Worm (Caenorhabditis elegans) whole organism, early embryonic: ENCODE data around the gene F46B6.6.

ENCODE experiments used
- B0310.2 ChIP-seq: sonication (generic microtip); optimal IDR thresholded peaks from 2 replicates; lab custom pipeline; 2016; ENCODE audit warnings: mild to moderate bottlenecking, missing genetic modification characterization, missing compliant biosample characterization
- ama-1 ChIP-seq: fragments of 150-350 bp; optimal IDR thresholded peaks from 2 replicates; lab custom pipeline; 2014
- ceh-36 ChIP-seq: sonication (generic microtip); optimal IDR thresholded peaks from 2 replicates; lab custom pipeline; 2016; ENCODE audit warnings: missing genetic modification characterization, inconsistent platforms, missing compliant biosample characterization
- flt-1 ChIP-seq: fragments of 200-800 bp; sonication (Bioruptor generic); IDR thresholded peaks from 2 replicates; pipeline ENCODE4 v1.3.6; 2022; ENCODE audit warnings: missing genetic modification characterization, missing compliant biosample characterization
- hmbx-1 ChIP-seq: sonication (generic microtip); optimal IDR thresholded peaks from 2 replicates; lab custom pipeline; 2016; ENCODE audit warnings: mild to moderate bottlenecking, missing genetic modification characterization, missing compliant biosample characterization
- hmg-4 ChIP-seq: fragments of 200-800 bp; sonication (Bioruptor generic); optimal IDR thresholded peaks from 2 replicates; lab custom pipeline; 2018; ENCODE audit warnings: mild to moderate bottlenecking, missing genetic modification characterization, missing compliant biosample characterization
- scrt-1 ChIP-seq: fragments of 200-800 bp; sonication (Bioruptor generic); IDR thresholded peaks from 2 replicates; pipeline ENCODE4 v1.3.6; 2022; ENCODE audit warnings: missing genetic modification characterization, missing compliant biosample characterization
- tbx-11 ChIP-seq: fragments of 200-800 bp; sonication (Bioruptor generic); IDR thresholded peaks from 2 replicates; pipeline ENCODE4 v1.3.6; 2022; ENCODE audit warnings: missing genetic modification characterization, missing compliant biosample characterization
- tra-4 ChIP-seq: sonication (generic microtip); optimal IDR thresholded peaks from 2 replicates; lab custom pipeline; 2017; ENCODE audit warnings: missing genetic modification characterization, missing compliant biosample characterization

ce11 chrV:9791332-9791731 lies 4.7 kb upstream of the F46B6.6 start, which contains the start of gene lipl-2:
- TF ChIP-seq ama-1 (lab: Kevin White, UChicago) (no peak), flt-1 (no peak), B0310.2 (no peak), tra-4 (tag; lab: Kevin White, UChicago) (no peak), tbx-11 (GFP tag; lab: Robert Waterston, UW) (no peak), hmg-4 (GFP tag; lab: Kevin White, UChicago) (no peak), hmbx-1 (tag; lab: Kevin White, UChicago) (no peak), ceh-36 (tag; lab: Kevin White, UChicago) (no peak), scrt-1 (GFP tag; lab: Robert Waterston, UW) (no peak)
